Fruit fly (Drosophila melanogaster): Measurements from ENCODE around the gene CG42613.
A peak's percentile ranks its signal among the peaks of the same experiment; 100 is the strongest.

CG42613 gene

dm6 chr3R:18949131-18949530 is 20.1 kb downstream of the CG42613 start (continued):
- TF ChIP-seq HLH3B (GFP tag; IDR thresholded peaks at IDR 0.05) (no peak), CG18619 (GFP tag; optimal IDR thresholded peaks at IDR 0.05) (no peak), NfI (GFP tag; optimal IDR thresholded peaks at IDR 0.05) (no peak), Lim3 (GFP tag; IDR thresholded peaks at IDR 0.05) (no peak), CG11723 (GFP tag; optimal IDR thresholded peaks at IDR 0.05) (no peak), abd-A (tag; optimal IDR thresholded peaks at IDR 0.05) (peak; percentile 51), Rfx (GFP tag; IDR thresholded peaks at IDR 0.05) (no peak), Oli (tag; optimal IDR thresholded peaks at IDR 0.05) (no peak), Trl (optimal IDR thresholded peaks at IDR 0.05) (peak; percentile 22 to 48), Trl (GFP tag; optimal IDR thresholded peaks at IDR 0.05) (no peak), tna (GFP tag; IDR thresholded peaks at IDR 0.05; ENCODE audit: partially characterized antibody) (no peak), Adf1 (GFP tag; IDR thresholded peaks at IDR 0.05) (peak; percentile 7; the same call in 1 of the 2 replicates), CG8089 (GFP tag; optimal IDR thresholded peaks at IDR 0.05) (no peak), Vsx1 (GFP tag; optimal IDR thresholded peaks at IDR 0.05) (no peak), org-1 (GFP tag; optimal IDR thresholded peaks at IDR 0.05) (no peak), CG3995 (GFP tag; optimal IDR thresholded peaks at IDR 0.05) (no peak), grn (GFP tag; optimal IDR thresholded peaks at IDR 0.05) (peak; percentile 13), chinmo (GFP tag; IDR thresholded peaks at IDR 0.05; ENCODE audit: partially characterized antibody) (0 out of 4 replicates have a peak, but pooled peaks have one; percentile 12), CG12769 (tag; optimal IDR thresholded peaks at IDR 0.05) (no peak), Hr39 (optimal IDR thresholded peaks at IDR 0.05) (no peak), bowl (GFP tag; IDR thresholded peaks at IDR 0.05) (no peak), E2f2 (GFP tag; IDR thresholded peaks at IDR 0.05) (no peak), cg (GFP tag; optimal IDR thresholded peaks at IDR 0.05) (no peak), sna (GFP tag; IDR thresholded peaks at IDR 0.05; ENCODE audit: partially characterized antibody) (0 out of 2 replicates have a peak, but pooled peaks have one; percentile 14), CG6654 (GFP tag; optimal IDR thresholded peaks at IDR 0.05) (no peak), CG1792 (GFP tag; optimal IDR thresholded peaks at IDR 0.05) (no peak)

- TF ChIP-seq CG10267 (tag; optimal IDR thresholded peaks at IDR 0.05) (no peak), CG14965 (GFP tag; optimal IDR thresholded peaks at IDR 0.05; ENCODE audit: borderline replicate concordance) (no peak), Trl (optimal IDR thresholded peaks at IDR 0.05) (peak in 1 of 2 experiments; percentile 14), Trl (GFP tag; optimal IDR thresholded peaks at IDR 0.05) (no peak), CG16779 (GFP tag; IDR thresholded peaks at IDR 0.05) (0 out of 2 replicates have a peak, but pooled peaks have one; percentile 10), CG31365 (tag; optimal IDR thresholded peaks at IDR 0.05) (no peak), Dp (GFP tag; optimal IDR thresholded peaks at IDR 0.05) (no peak), Hr51 (GFP tag; optimal IDR thresholded peaks at IDR 0.05) (no peak), stc (GFP tag; IDR thresholded peaks at IDR 0.05) (no peak), CG12659 (GFP tag; optimal IDR thresholded peaks at IDR 0.05) (no peak), CG3838 (GFP tag; optimal IDR thresholded peaks at IDR 0.05) (no peak), CG7745 (tag; optimal IDR thresholded peaks at IDR 0.05) (no peak), Atf-2 (GFP tag; optimal IDR thresholded peaks at IDR 0.05) (no peak), NC2α (GFP tag; optimal IDR thresholded peaks at IDR 0.05) (no peak), HmgD (GFP tag; optimal IDR thresholded peaks at IDR 0.05) (no peak), Deaf1 (tag; optimal IDR thresholded peaks at IDR 0.05) (peak; percentile 78), fd96Cb (tag; optimal IDR thresholded peaks at IDR 0.05) (no peak), abd-A (tag; optimal IDR thresholded peaks at IDR 0.05) (peak; percentile 8), CG42726 (GFP tag; IDR thresholded peaks at IDR 0.05; ENCODE audit: partially characterized antibody) (no peak), Ets65A (GFP tag) (peak; percentile 70), CG6689 (GFP tag; IDR thresholded peaks at IDR 0.05) (no peak)
These were observed 20.9 kb downstream of the CG42613 start, which contains the start of gene CG43732 for dm6 chr3R:18949896-18950295. TSS of gene CG43732 (plus strand) at chr3R:18950196.
